Worm (Caenorhabditis elegans): ENCODE results near the gene C46C11.4.

DNA sequence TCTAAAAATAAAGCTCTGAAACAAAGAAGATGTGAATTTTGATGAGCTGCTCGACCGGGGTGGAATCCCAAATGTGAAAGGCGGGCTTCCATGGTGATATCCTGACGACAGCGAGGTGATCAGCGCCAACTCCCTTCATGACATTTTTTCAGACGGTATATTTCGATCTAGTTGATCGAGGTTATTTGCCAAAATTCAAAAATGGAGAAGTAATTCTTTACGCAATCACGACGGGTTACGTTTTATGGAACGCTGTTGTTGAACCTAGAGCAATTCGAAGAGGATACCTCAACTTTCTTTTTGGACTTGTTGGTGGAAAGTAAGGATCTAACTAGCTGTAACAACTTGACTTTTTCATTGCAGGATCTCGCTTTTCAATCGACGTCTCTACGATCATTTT is 29.7 kb upstream of the C46C11.4 start:
- TF ChIP-seq pha-4 (tag; optimal IDR thresholded peaks at IDR 0.05) (no peak), unc-62 (GFP tag; optimal IDR thresholded peaks at IDR 0.05) (no peak), egl-27 (tag; optimal IDR thresholded peaks at IDR 0.05) (no peak), nhr-28 (tag; optimal IDR thresholded peaks at IDR 0.05) (no peak), snpc-4 (tag; optimal IDR thresholded peaks at IDR 0.05) (no peak), elt-2 (tag; optimal IDR thresholded peaks at IDR 0.05) (no peak), tbx-2 (tag; optimal IDR thresholded peaks at IDR 0.05) (no peak), nhr-23 (tag; optimal IDR thresholded peaks at IDR 0.05) (no peak), mdl-1 (tag; optimal IDR thresholded peaks at IDR 0.05) (no peak), ama-1 (optimal IDR thresholded peaks at IDR 0.05) (no peak)
